Fruit fly (Drosophila melanogaster): ENCODE data around the gene CycH.

CycH gene

DNA sequence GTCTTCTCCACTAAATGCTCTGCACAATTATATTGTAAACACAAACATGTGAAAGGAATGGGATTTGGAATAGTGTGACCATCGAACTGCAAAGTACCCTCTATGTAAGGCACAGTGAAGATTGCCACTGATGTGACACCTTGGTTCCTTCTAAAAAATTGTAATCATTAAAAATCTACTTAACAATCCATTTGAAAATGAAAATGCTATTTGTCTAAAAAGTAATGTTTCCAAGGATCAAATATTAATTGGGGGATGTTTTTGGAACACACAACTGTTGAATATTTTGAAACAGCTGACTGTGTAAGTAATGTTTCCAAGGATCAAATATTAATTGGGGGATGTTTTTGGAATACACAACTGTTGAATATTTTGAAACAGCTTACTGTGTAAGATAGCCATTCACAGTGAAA lies 6.4 kb downstream of the CycH start, which contains the start of gene CG32448 (continued):
- TF ChIP-seq tin (GFP tag; optimal IDR thresholded peaks at IDR 0.05) = peak; percentile 64
- TF ChIP-seq pum (GFP tag; optimal IDR thresholded peaks at IDR 0.05) = peak; percentile 58
- TF ChIP-seq Myb (GFP tag; optimal IDR thresholded peaks at IDR 0.05) = peak; percentile 55
- TF ChIP-seq CG9437 (GFP tag; optimal IDR thresholded peaks at IDR 0.05) = peak; percentile 41
- peak; percentile 40 to 67 for TF ChIP-seq Hr51 (GFP tag; optimal IDR thresholded peaks at IDR 0.05)
- peak; percentile 98 for TF ChIP-seq grau (tag; optimal IDR thresholded peaks at IDR 0.05)
- TF ChIP-seq MESR4 (GFP tag; optimal IDR thresholded peaks at IDR 0.05) = peak; percentile 48
- peak; percentile 37 for TF ChIP-seq kah (GFP tag; optimal IDR thresholded peaks at IDR 0.05)
- peak in 1 of 2 experiments; percentile 74 for TF ChIP-seq crp (GFP tag; optimal IDR thresholded peaks at IDR 0.05)
- TF ChIP-seq CG18599 (GFP tag; optimal IDR thresholded peaks at IDR 0.05) = peak; percentile 56
- TF ChIP-seq sisA (GFP tag; IDR thresholded peaks at IDR 0.05) = peak; percentile 33; the same call in 1 of the 2 replicates
- peak; percentile 21 for TF ChIP-seq CG12219 (GFP tag; optimal IDR thresholded peaks at IDR 0.05)
- no peak for TF ChIP-seq repo (GFP tag; optimal IDR thresholded peaks at IDR 0.05)
- TF ChIP-seq Trl (optimal IDR thresholded peaks at IDR 0.05) = no peak
- peak; percentile 65 for TF ChIP-seq Trl (GFP tag; optimal IDR thresholded peaks at IDR 0.05)
- TF ChIP-seq Nf-YB (GFP tag; optimal IDR thresholded peaks at IDR 0.05) = no peak
- no peak for TF ChIP-seq wor (GFP tag; IDR thresholded peaks at IDR 0.05)
- peak; percentile 71 for TF ChIP-seq bab2 (GFP tag; optimal IDR thresholded peaks at IDR 0.05)
- no peak for TF ChIP-seq CG3407 (GFP tag; optimal IDR thresholded peaks at IDR 0.05)
- TF ChIP-seq Eip74EF (GFP tag; optimal IDR thresholded peaks at IDR 0.05) = no peak
- TF ChIP-seq dysf (GFP tag; IDR thresholded peaks at IDR 0.05) = peak; percentile 80
- peak; percentile 44 for TF ChIP-seq CG17829 (tag; optimal IDR thresholded peaks at IDR 0.05)
- peak; percentile 40; the same call in 1 of the 2 replicates for TF ChIP-seq CG10959 (GFP tag; IDR thresholded peaks at IDR 0.05)
- TF ChIP-seq jigr1 (GFP tag; IDR thresholded peaks at IDR 0.05) = no peak
- peak; percentile 60 for TF ChIP-seq CG9215 (GFP tag; IDR thresholded peaks at IDR 0.05)
- TF ChIP-seq CrebB (tag; optimal IDR thresholded peaks at IDR 0.05) = no peak
- peak; percentile 63; the same call in 2 of the 3 replicates for TF ChIP-seq Mrtf (GFP tag; IDR thresholded peaks at IDR 0.05)
- TF ChIP-seq zen2 (GFP tag; IDR thresholded peaks at IDR 0.05; ENCODE audit: partially characterized antibody) = no peak
- peak; percentile 82 for TF ChIP-seq Gug (GFP tag; IDR thresholded peaks at IDR 0.05)
- no peak for TF ChIP-seq CG33557 (GFP tag; optimal IDR thresholded peaks at IDR 0.05)
- no peak for TF ChIP-seq crol (GFP tag; IDR thresholded peaks at IDR 0.05)
- TF ChIP-seq ttk (GFP tag; IDR thresholded peaks at IDR 0.05) = peak; percentile 78
- TF ChIP-seq CG3838 (GFP tag; optimal IDR thresholded peaks at IDR 0.05) = no peak
- TF ChIP-seq en (GFP tag; optimal IDR thresholded peaks at IDR 0.05) = peak; percentile 47
- no peak for TF ChIP-seq ro (GFP tag; IDR thresholded peaks at IDR 0.05)
- peak; percentile 79 for TF ChIP-seq Ptx1 (GFP tag; IDR thresholded peaks at IDR 0.05)
- TF ChIP-seq odd (GFP tag; optimal IDR thresholded peaks at IDR 0.05) = no peak
- TF ChIP-seq H15 (GFP tag; IDR thresholded peaks at IDR 0.05) = peak; percentile 75
- no peak for TF ChIP-seq CG6765 (GFP tag; optimal IDR thresholded peaks at IDR 0.05)
- TF ChIP-seq YL-1 (GFP tag; optimal IDR thresholded peaks at IDR 0.05) = no peak
- TF ChIP-seq fru (optimal IDR thresholded peaks at IDR 0.05) = no peak
- peak; percentile 64 for TF ChIP-seq CG17361 (GFP tag; IDR thresholded peaks at IDR 0.05)
- TF ChIP-seq CG12942 (GFP tag; optimal IDR thresholded peaks at IDR 0.05) = peak; percentile 50
- TF ChIP-seq CG17802 (tag; optimal IDR thresholded peaks at IDR 0.05) = peak; percentile 42
- no peak for TF ChIP-seq CkIIα-i1 (GFP tag; IDR thresholded peaks at IDR 0.05)
- TF ChIP-seq gem (tag; optimal IDR thresholded peaks at IDR 0.05) = peak; percentile 73
- TF ChIP-seq ab (GFP tag; optimal IDR thresholded peaks at IDR 0.05) = no peak
- peak; percentile 57; the same call in 1 of the 2 replicates for TF ChIP-seq CG7372 (GFP tag; IDR thresholded peaks at IDR 0.05)
- TF ChIP-seq H2.0 (GFP tag; IDR thresholded peaks at IDR 0.05) = peak; percentile 76
- TF ChIP-seq ATbp (GFP tag; optimal IDR thresholded peaks at IDR 0.05) = no peak
- TF ChIP-seq CG30431 (GFP tag; optimal IDR thresholded peaks at IDR 0.05) = peak; percentile 34
- TF ChIP-seq CG1792 (GFP tag; optimal IDR thresholded peaks at IDR 0.05) = peak; percentile 14

Data from whole organism, embryonic.